Fruit fly (Drosophila melanogaster): ENCODE data around the gene CG5885.

Gene CG5885

DNA sequence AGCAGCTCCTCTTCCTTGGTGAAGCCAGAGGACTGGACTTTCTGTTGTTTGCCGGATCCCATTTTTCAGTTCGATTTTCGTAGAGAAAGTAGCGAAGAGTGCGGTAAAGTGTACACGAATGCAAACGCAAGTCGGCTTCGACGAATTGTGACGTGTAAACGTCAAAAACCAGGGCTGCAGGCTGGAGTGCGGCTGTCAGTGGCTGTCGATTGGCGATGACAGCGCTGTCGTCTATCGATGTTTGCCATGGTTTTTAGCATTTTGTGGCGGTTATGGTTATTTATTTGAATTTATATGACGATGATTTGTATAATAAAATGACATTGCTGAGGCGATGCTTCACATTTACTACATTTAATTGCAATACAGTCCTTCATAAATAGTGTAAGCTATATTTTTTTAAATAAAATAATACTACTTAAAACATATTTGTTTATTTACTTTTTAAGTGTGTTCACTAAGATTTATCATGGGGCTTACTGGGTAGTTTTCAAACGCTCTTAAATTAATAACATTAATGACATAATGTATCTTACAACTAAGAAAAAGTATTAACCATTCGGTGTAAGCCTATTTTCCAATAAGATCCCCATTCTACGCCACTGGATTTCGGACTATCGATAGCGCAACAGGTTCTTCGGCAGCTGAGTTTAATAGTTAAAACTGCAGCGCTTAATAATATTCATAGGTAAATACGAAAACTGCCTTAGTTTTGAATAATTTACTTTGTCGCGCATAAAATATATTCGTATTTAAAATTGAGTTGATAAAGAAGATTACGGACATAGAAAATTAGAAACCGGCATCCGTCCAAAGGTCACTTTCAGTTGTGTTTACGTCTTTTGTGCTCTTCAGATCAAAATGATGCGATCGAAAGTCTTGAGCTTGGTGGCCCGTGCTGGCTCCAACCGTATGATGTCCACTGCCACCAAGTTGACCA, at the start of gene CG5885, which contains the start of gene CG4598 (continued):
- peak; percentile 80 for TF ChIP-seq CG16779 (tag; optimal IDR thresholded peaks at IDR 0.05)
- peak; percentile 79 for TF ChIP-seq CG34406 (GFP tag; optimal IDR thresholded peaks at IDR 0.05)
- peak; percentile 68 for TF ChIP-seq Lpt (GFP tag; optimal IDR thresholded peaks at IDR 0.05)
- peak; percentile 73 for TF ChIP-seq CG32006 (GFP tag; optimal IDR thresholded peaks at IDR 0.05)
- peak; percentile 63 for TF ChIP-seq CG3032 (tag; optimal IDR thresholded peaks at IDR 0.05)
- peak; percentile 80 for TF ChIP-seq eg (GFP tag; IDR thresholded peaks at IDR 0.05)
- peak; percentile 90 for TF ChIP-seq CG6276 (GFP tag; optimal IDR thresholded peaks at IDR 0.05)
- TF ChIP-seq pdm3 (GFP tag; optimal IDR thresholded peaks at IDR 0.05) = peak; percentile 78
- peak; percentile 46 for TF ChIP-seq Gug (GFP tag; IDR thresholded peaks at IDR 0.05)
- TF ChIP-seq fd59A (GFP tag; optimal IDR thresholded peaks at IDR 0.05) = peak; percentile 32
- peak; percentile 64 for TF ChIP-seq spab (GFP tag; optimal IDR thresholded peaks at IDR 0.05)

DNA sequence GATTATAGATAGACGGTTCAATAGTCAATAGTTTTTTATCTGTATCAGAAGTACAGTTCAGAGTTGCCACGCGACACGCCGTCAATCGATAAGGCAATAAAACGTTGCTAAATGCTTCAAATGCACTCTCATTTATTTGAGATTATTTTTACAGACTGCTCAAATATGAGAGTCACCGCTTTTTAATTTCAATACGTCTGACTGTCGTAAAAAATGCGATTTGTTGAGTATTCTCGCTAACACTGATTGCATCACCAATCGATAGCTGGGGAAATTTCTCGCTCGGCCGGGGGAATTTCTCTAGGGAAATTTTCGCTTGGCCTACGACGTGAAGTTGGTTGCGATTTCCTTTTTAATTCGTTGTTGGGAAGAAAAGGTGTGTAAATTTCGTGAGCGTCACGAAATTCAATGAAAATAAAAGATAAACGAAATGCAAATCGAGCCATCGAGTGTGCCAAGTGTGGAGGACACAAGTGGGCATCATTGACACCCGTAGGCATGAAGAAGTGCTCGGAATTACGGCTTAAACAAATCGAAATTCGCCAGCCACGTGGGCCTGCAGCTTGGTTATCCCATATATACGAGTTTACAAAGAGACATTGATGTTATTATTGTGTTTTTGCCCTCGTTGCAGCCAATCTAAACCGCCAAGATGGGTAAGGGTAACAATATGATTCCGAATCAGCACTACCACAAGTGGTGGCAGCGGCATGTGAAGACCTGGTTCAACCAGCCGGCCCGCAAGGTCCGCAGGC, 49.0 kb upstream of the CG5885 start, which contains the start of the genes Dref and RpL13:
Gene Dref (minus strand): TSS at position 247 of the 755 bp plus-strand sequence.
Gene RpL13 (plus strand): TSS at position 331 of the 755 bp plus-strand sequence.
- TF ChIP-seq Smox (GFP tag; optimal IDR thresholded peaks at IDR 0.05) (no peak), CG31627 (GFP tag; optimal IDR thresholded peaks at IDR 0.05) (peak; percentile 78), salr (GFP tag; optimal IDR thresholded peaks at IDR 0.05) (peak in 1 of 2 experiments; percentile 78), CG7368 (GFP tag; optimal IDR thresholded peaks at IDR 0.05) (peak; percentile 84), eg (GFP tag; IDR thresholded peaks at IDR 0.05) (peak; percentile 83), Sox102F (GFP tag; optimal IDR thresholded peaks at IDR 0.05) (peak; percentile 92), achi (GFP tag; optimal IDR thresholded peaks at IDR 0.05) (peak; percentile 82), dac (GFP tag; optimal IDR thresholded peaks at IDR 0.05) (peak; percentile 46), pdm3 (GFP tag; optimal IDR thresholded peaks at IDR 0.05) (peak; percentile 77), Hr4 (GFP tag; optimal IDR thresholded peaks at IDR 0.05) (peak; percentile 73), Sox14 (GFP tag; optimal IDR thresholded peaks at IDR 0.05) (peak; percentile 78), Eip93F (GFP tag; optimal IDR thresholded peaks at IDR 0.05) (no peak), CG8319 (GFP tag; optimal IDR thresholded peaks at IDR 0.05) (peak; percentile 65), dsx (GFP tag; optimal IDR thresholded peaks at IDR 0.05; ENCODE audit: poor library complexity, severe bottlenecking) (peak; percentile 54), Hr38 (GFP tag; optimal IDR thresholded peaks at IDR 0.05) (no peak), topi (GFP tag; optimal IDR thresholded peaks at IDR 0.05) (peak; percentile 85), esn (GFP tag; optimal IDR thresholded peaks at IDR 0.05) (peak; percentile 91), Met (GFP tag; optimal IDR thresholded peaks at IDR 0.05) (peak; percentile 88), CG6276 (GFP tag; optimal IDR thresholded peaks at IDR 0.05) (no peak), acj6 (GFP tag; optimal IDR thresholded peaks at IDR 0.05) (peak; percentile 72), Eip75B (GFP tag; optimal IDR thresholded peaks at IDR 0.05) (peak; percentile 83), OdsH (GFP tag; optimal IDR thresholded peaks at IDR 0.05) (peak; percentile 78), CG8632 (GFP tag; optimal IDR thresholded peaks at IDR 0.05) (peak; percentile 84), CG32006 (GFP tag; optimal IDR thresholded peaks at IDR 0.05) (no peak), CG11294 (GFP tag; IDR thresholded peaks at IDR 0.05) (no peak), spab (GFP tag; optimal IDR thresholded peaks at IDR 0.05) (no peak), CG1621 (tag; optimal IDR thresholded peaks at IDR 0.05) (peak; percentile 83), fkh (GFP tag; optimal IDR thresholded peaks at IDR 0.05) (peak; percentile 79), Blimp-1 (GFP tag; optimal IDR thresholded peaks at IDR 0.05) (peak; percentile 82), CG9139 (GFP tag; optimal IDR thresholded peaks at IDR 0.05) (peak; percentile 86), CG11902 (GFP tag; optimal IDR thresholded peaks at IDR 0.05) (no peak), Eip78C (GFP tag) (peak; percentile 90), Gug (GFP tag; IDR thresholded peaks at IDR 0.05) (peak; percentile 44), CG6854 (GFP tag; optimal IDR thresholded peaks at IDR 0.05) (peak; percentile 97), svp (GFP tag) (peak; percentile 90), Ets21C (GFP tag; optimal IDR thresholded peaks at IDR 0.05) (peak; percentile 53), ss (GFP tag; optimal IDR thresholded peaks at IDR 0.05) (peak; percentile 69 to 93), CG15336 (GFP tag; IDR thresholded peaks at IDR 0.05) (peak; percentile 39; the same call in 1 of the 2 replicates), CG6808 (GFP tag; optimal IDR thresholded peaks at IDR 0.05) (peak; percentile 78), CG8119 (GFP tag; IDR thresholded peaks at IDR 0.05) (no peak; the same call in 1 of the 3 replicates)

Measured in whole organism, prepupa.